Worm (Caenorhabditis elegans) whole organism, young adult: ENCODE results near the gene srlf-9.
"Not testable (repeated sequence)": the region's sequence is repeated elsewhere in the genome, so short reads cannot be mapped to it uniquely, and the experiment has no call there.

Experiments used
- B0019.2 ChIP-seq: fragments of 200-800 bp; sonication (Bioruptor generic); conservative IDR thresholded peaks from 2 replicates; pipeline ENCODE4 v1.3.6; 2022; ENCODE audit warnings: missing genetic modification reagents, missing genetic modification characterization, missing compliant biosample characterization
- D2030.7 ChIP-seq: fragments of 200-800 bp; sonication (Bioruptor generic); IDR thresholded peaks from 2 replicates; pipeline ENCODE4 v1.3.6; 2022; ENCODE audit warnings: missing genetic modification reagents, missing genetic modification characterization, missing compliant biosample characterization
- F33H1.4 ChIP-seq: fragments of 200-800 bp; sonication (Bioruptor generic); IDR thresholded peaks from 2 replicates; pipeline ENCODE4 v1.3.6; 2022; ENCODE audit warnings: missing genetic modification reagents, missing genetic modification characterization, missing compliant biosample characterization
- F39B2.1 ChIP-seq: fragments of 200-800 bp; sonication (Bioruptor generic); IDR thresholded peaks from 2 replicates; pipeline ENCODE4 v1.3.6; 2022; ENCODE audit warnings: missing genetic modification reagents, missing genetic modification characterization, missing compliant biosample characterization
- Y53F4B.3 ChIP-seq: fragments of 200-800 bp; sonication (Bioruptor generic); IDR thresholded peaks from 2 replicates; pipeline ENCODE4 v1.3.6; 2022; ENCODE audit warnings: missing genetic modification reagents, missing genetic modification characterization, missing compliant biosample characterization
- Y67H2A.10 ChIP-seq: fragments of 200-800 bp; sonication (Bioruptor generic); conservative IDR thresholded peaks from 2 replicates; pipeline ENCODE4 v1.3.6; 2022; ENCODE audit warnings: missing genetic modification reagents, missing genetic modification characterization, missing compliant biosample characterization
- Y95B8A.8 ChIP-seq: fragments of 200-800 bp; sonication (Bioruptor generic); IDR thresholded peaks from 2 replicates; pipeline ENCODE4 v1.3.6; 2022; ENCODE audit warnings: missing genetic modification reagents, missing genetic modification characterization, missing compliant biosample characterization
- aptf-3 ChIP-seq: fragments of 200-800 bp; sonication (Bioruptor generic); IDR thresholded peaks from 2 replicates; pipeline ENCODE4 v1.3.6; 2022; ENCODE audit warnings: missing genetic modification characterization, missing compliant biosample characterization
- attf-6 ChIP-seq: fragments of 200-800 bp; sonication (Bioruptor generic); IDR thresholded peaks from 2 replicates; pipeline ENCODE4 v1.3.6; 2022; ENCODE audit warnings: missing genetic modification reagents, missing genetic modification characterization, missing compliant biosample characterization
- bed-1 ChIP-seq: fragments of 200-800 bp; sonication (Bioruptor generic); IDR thresholded peaks from 2 replicates; pipeline ENCODE4 v1.3.6; 2022; ENCODE audit warnings: missing genetic modification reagents, missing genetic modification characterization, missing compliant biosample characterization
- cebp-2 ChIP-seq: fragments of 200-800 bp; sonication (Bioruptor generic); IDR thresholded peaks from 2 replicates; pipeline ENCODE4 v1.3.6; 2022; ENCODE audit warnings: missing genetic modification characterization, missing compliant biosample characterization
- ceh-100 ChIP-seq: fragments of 200-800 bp; sonication (Bioruptor generic); IDR thresholded peaks from 2 replicates; pipeline ENCODE4 v1.3.6; 2022; ENCODE audit warnings: missing genetic modification reagents, missing genetic modification characterization, missing compliant biosample characterization
- ceh-40 ChIP-seq: fragments of 200-800 bp; sonication (Bioruptor generic); IDR thresholded peaks from 2 replicates; pipeline ENCODE4 v1.3.6; 2022; ENCODE audit warnings: missing genetic modification characterization, missing compliant biosample characterization
- dox-1 ChIP-seq: fragments of 200-800 bp; sonication (Bioruptor generic); IDR thresholded peaks from 2 replicates; pipeline ENCODE4 v1.3.6; 2022; ENCODE audit warnings: missing genetic modification reagents, missing genetic modification characterization, missing compliant biosample characterization
- egrh-3 ChIP-seq: fragments of 200-800 bp; sonication (Bioruptor generic); IDR thresholded peaks from 2 replicates; pipeline ENCODE4 v1.3.6; 2022; ENCODE audit warnings: missing genetic modification reagents, missing genetic modification characterization, missing compliant biosample characterization
- ekl-4 ChIP-seq: fragments of 200-800 bp; sonication (Bioruptor generic); IDR thresholded peaks from 2 replicates; pipeline ENCODE4 v1.3.6; 2022; ENCODE audit warnings: missing genetic modification reagents, missing genetic modification characterization, missing compliant biosample characterization
- fkh-3 ChIP-seq: sonication (generic microtip); optimal IDR thresholded peaks from 2 replicates; lab custom pipeline; 2016; ENCODE audit warnings: mild to moderate bottlenecking, missing genetic modification characterization, missing compliant biosample characterization
- hmg-1.2 ChIP-seq: fragments of 200-800 bp; sonication (Bioruptor generic); IDR thresholded peaks from 2 replicates; pipeline ENCODE4 v1.3.6; 2022; ENCODE audit warnings: missing genetic modification reagents, missing genetic modification characterization, missing compliant biosample characterization
- hsf-1 ChIP-seq: fragments of 200-800 bp; sonication (Bioruptor generic); IDR thresholded peaks from 2 replicates; pipeline ENCODE4 v1.3.6; 2022; ENCODE audit warnings: missing genetic modification reagents, missing genetic modification characterization, missing compliant biosample characterization
- let-526 ChIP-seq: fragments of 200-800 bp; sonication (Bioruptor generic); IDR thresholded peaks from 2 replicates; pipeline ENCODE4 v1.3.6; 2022; ENCODE audit warnings: missing genetic modification reagents, missing genetic modification characterization, missing compliant biosample characterization
- lin-35 ChIP-seq, 3 experiments: fragments of 150-350 bp in 2 of 3; sonication (generic microtip) in 1 of 3; optimal IDR thresholded peaks; 2 replicates each; lab custom pipeline; 2014 to 2018; ENCODE audit warnings: missing biosample characterization in 3 of 3, missing genetic modification characterization in 3 of 3, missing genetic modification reagents in 3 of 3
- lin-54 ChIP-seq: fragments of 200-800 bp; sonication (Bioruptor generic); optimal IDR thresholded peaks from 2 replicates; lab custom pipeline; 2018; ENCODE audit warnings: mild to moderate bottlenecking, missing genetic modification characterization, missing compliant biosample characterization
- madf-3 ChIP-seq: fragments of 200-800 bp; sonication (Bioruptor generic); IDR thresholded peaks from 2 replicates; pipeline ENCODE4 v1.3.6; 2022; ENCODE audit warnings: missing genetic modification reagents, missing genetic modification characterization, missing compliant biosample characterization
- madf-6 ChIP-seq: fragments of 200-800 bp; sonication (Bioruptor generic); IDR thresholded peaks from 2 replicates; pipeline ENCODE4 v1.3.6; 2022; ENCODE audit warnings: missing genetic modification reagents, missing genetic modification characterization, missing compliant biosample characterization
- madf-8 ChIP-seq: fragments of 200-800 bp; sonication (Bioruptor generic); conservative IDR thresholded peaks from 2 replicates; pipeline ENCODE4 v1.3.6; 2022; ENCODE audit warnings: missing genetic modification reagents, missing genetic modification characterization, missing compliant biosample characterization
- mcd-1 ChIP-seq: fragments of 200-800 bp; sonication (Bioruptor generic); IDR thresholded peaks from 2 replicates; pipeline ENCODE4 v1.3.6; 2022; ENCODE audit warnings: missing genetic modification reagents, missing genetic modification characterization, missing compliant biosample characterization
- nfyb-1 ChIP-seq: fragments of 200-800 bp; sonication (Bioruptor generic); IDR thresholded peaks from 2 replicates; pipeline ENCODE4 v1.3.6; 2022; ENCODE audit warnings: missing genetic modification reagents, missing genetic modification characterization, missing compliant biosample characterization
- pbrm-1 ChIP-seq: fragments of 200-800 bp; sonication (Bioruptor generic); IDR thresholded peaks from 2 replicates; pipeline ENCODE4 v1.3.6; 2022; ENCODE audit warnings: missing genetic modification reagents, missing genetic modification characterization, missing compliant biosample characterization
- rcor-1 ChIP-seq: fragments of 200-800 bp; sonication (Bioruptor generic); IDR thresholded peaks from 2 replicates; pipeline ENCODE4 v1.3.6; 2022; ENCODE audit warnings: missing genetic modification reagents, missing genetic modification characterization, missing compliant biosample characterization

srlf-9 gene

ce11 chrIII:13401673-13402258 lies at the start of gene srlf-9, which contains the start of gene srlf-10:
srlf-9 (minus strand) TSS chrIII:13401773.
srlf-10 (plus strand) TSS chrIII:13402208.
- not testable (repeated sequence) for TF ChIP-seq madf-3 (GFP tag; lab: Robert Waterston, UW); madf-8 (GFP tag; lab: Robert Waterston, UW); lin-54

ce11 chrIII:13448235-13448634 lies 46.7 kb upstream of the srlf-9 start:
- TF ChIP-seq F33H1.4 (peak; percentile 80), mcd-1 (GFP tag; lab: Robert Waterston, UW) (peak; percentile 41), ceh-100 (GFP tag; lab: Robert Waterston, UW) (peak; percentile 40; the same call in 1 of the 2 replicates), madf-6 (peak; percentile 33), egrh-3 (peak; percentile 85), aptf-3 (0 out of 2 replicates have a peak, but pooled peaks have one; percentile 32), D2030.7 (GFP tag; lab: Robert Waterston, UW) (peak; percentile 51; the same call in 1 of the 2 replicates), madf-3 (GFP tag; lab: Robert Waterston, UW) (0 out of 2 replicates have a peak, but pooled peaks have one; percentile 67), nfyb-1 (0 out of 2 replicates have a peak, but pooled peaks have one; percentile 55)
- TF ChIP-seq, all 124 proteins: peak for 9; not testable (repeated sequence) for 115

DNA sequence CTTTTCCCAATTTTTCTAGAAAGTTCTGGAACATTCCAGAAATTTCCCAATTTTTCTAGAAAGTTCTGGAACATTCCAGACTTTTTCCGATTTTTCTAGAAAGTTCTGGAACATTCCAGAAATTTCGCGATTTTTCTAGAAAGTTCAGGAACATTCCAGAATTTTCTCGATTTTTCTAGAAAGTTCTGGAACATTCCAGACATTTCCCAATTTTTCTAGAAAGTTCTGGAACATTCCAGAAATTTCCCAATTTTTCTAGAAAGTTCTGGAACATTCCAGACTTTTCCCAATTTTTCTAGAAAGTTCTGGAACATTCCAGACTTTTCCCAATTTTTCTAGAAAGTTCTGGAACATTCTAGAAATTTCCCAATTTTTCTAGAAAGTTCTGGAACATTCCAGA lies 45.9 kb upstream of the srlf-9 start:
- TF ChIP-seq pbrm-1 (GFP tag; lab: Robert Waterston, UW) = peak; percentile 90
- TF ChIP-seq madf-6 = peak; percentile 65
- peak; percentile 86 for TF ChIP-seq F39B2.1 (GFP tag; lab: Robert Waterston, UW)
- 0 out of 2 replicates have a peak, but pooled peaks have one; percentile 45 for TF ChIP-seq bed-1 (GFP tag; lab: Robert Waterston, UW)
- peak; percentile 96 for TF ChIP-seq aptf-3
- TF ChIP-seq D2030.7 (GFP tag; lab: Robert Waterston, UW) = peak; percentile 58
- peak; percentile 81 for TF ChIP-seq attf-6 (GFP tag; lab: Robert Waterston, UW)
- peak; percentile 99 for TF ChIP-seq hsf-1 (GFP tag; lab: Robert Waterston, UW)
- peak; percentile 66; the same call in 1 of the 2 replicates for TF ChIP-seq B0019.2
- peak; percentile 69 for TF ChIP-seq egrh-3
- TF ChIP-seq nfyb-1 = peak; percentile 87
- peak; percentile 81 for TF ChIP-seq Y53F4B.3 (GFP tag; lab: Robert Waterston, UW)
- peak; percentile 47; the same call in 1 of the 2 replicates for TF ChIP-seq Y95B8A.8 (GFP tag; lab: Robert Waterston, UW)
- peak; percentile 93 for TF ChIP-seq ceh-40 (GFP tag; lab: Robert Waterston, UW)
- TF ChIP-seq hmg-1.2 (GFP tag; lab: Robert Waterston, UW) = 0 out of 2 replicates have a peak, but pooled peaks have one; percentile 12
- TF ChIP-seq madf-3 (GFP tag; lab: Robert Waterston, UW) = 0 out of 2 replicates have a peak, but pooled peaks have one; percentile 7
- peak; percentile 87 for TF ChIP-seq ekl-4 (GFP tag; lab: Robert Waterston, UW)
- TF ChIP-seq let-526 (GFP tag; lab: Robert Waterston, UW) = peak; percentile 29; the same call in 1 of the 2 replicates
- peak; percentile 65; the same call in 1 of the 2 replicates for TF ChIP-seq Y67H2A.10 (GFP tag; lab: Robert Waterston, UW)
- peak; percentile 99 for TF ChIP-seq dox-1 (GFP tag; lab: Robert Waterston, UW)
- TF ChIP-seq mcd-1 (GFP tag; lab: Robert Waterston, UW) = peak; percentile 32; the same call in 1 of the 2 replicates
- peak; percentile 92 for TF ChIP-seq rcor-1 (GFP tag; lab: Robert Waterston, UW)
- peak; percentile 18; the same call in 1 of the 2 replicates for TF ChIP-seq cebp-2 (GFP tag; lab: Robert Waterston, UW)
- TF ChIP-seq F33H1.4 = peak; percentile 40; the same call in 1 of the 2 replicates

- peak; percentile 91 for TF ChIP-seq hsf-1 (GFP tag; lab: Robert Waterston, UW)
Measured at ce11 chrIII:13446865-13447264, 45.3 kb upstream of the srlf-9 start.

- TF ChIP-seq fkh-3 (tag; lab: Kevin White, UChicago) = no peak
- TF ChIP-seq lin-54 = peak; percentile 39
- peak in 1 of 3 experiments; percentile 64 for TF ChIP-seq lin-35 (GFP tag; optimal IDR thresholded peaks at IDR 0.05; lab: Kevin White, UChicago)
- TF ChIP-seq hsf-1 (GFP tag; lab: Robert Waterston, UW) = 0 out of 2 replicates have a peak, but pooled peaks have one; percentile 11
- TF ChIP-seq, all 124 proteins: peak for 3
Measured at ce11 chrIII:13439415-13439814, 37.8 kb upstream of the srlf-9 start, which contains the start of gene ciao-2B. ciao-2B (minus strand) TSS chrIII:13439544.
